Worm (Caenorhabditis elegans) whole organism, L3 larva: ENCODE data around the gene pph-2.

ENCODE experiments used
- ama-1 ChIP-seq: fragments of 150-350 bp; optimal IDR thresholded peaks from 2 replicates; lab custom pipeline; 2018
- fos-1 ChIP-seq: fragments of 150-350 bp; optimal IDR thresholded peaks from 2 replicates; lab custom pipeline; 2014; ENCODE audit warnings: missing biosample characterization, missing genetic modification characterization
- nfya-1 ChIP-seq: sonication (generic microtip); optimal IDR thresholded peaks from 2 replicates; lab custom pipeline; 2017; ENCODE audit warnings: missing genetic modification characterization, mild to moderate bottlenecking, missing compliant biosample characterization, antibody characterized with exemption, moderate library complexity; ENCODE audit not compliant: insufficient read depth
- nhr-11 ChIP-seq: fragments of 150-350 bp; optimal IDR thresholded peaks from 2 replicates; lab custom pipeline; 2014; ENCODE audit warnings: missing biosample characterization, missing genetic modification characterization
- ztf-4 ChIP-seq: fragments of 150-350 bp; optimal IDR thresholded peaks from 2 replicates; lab custom pipeline; 2014; ENCODE audit warnings: missing biosample characterization, missing genetic modification characterization

DNA sequence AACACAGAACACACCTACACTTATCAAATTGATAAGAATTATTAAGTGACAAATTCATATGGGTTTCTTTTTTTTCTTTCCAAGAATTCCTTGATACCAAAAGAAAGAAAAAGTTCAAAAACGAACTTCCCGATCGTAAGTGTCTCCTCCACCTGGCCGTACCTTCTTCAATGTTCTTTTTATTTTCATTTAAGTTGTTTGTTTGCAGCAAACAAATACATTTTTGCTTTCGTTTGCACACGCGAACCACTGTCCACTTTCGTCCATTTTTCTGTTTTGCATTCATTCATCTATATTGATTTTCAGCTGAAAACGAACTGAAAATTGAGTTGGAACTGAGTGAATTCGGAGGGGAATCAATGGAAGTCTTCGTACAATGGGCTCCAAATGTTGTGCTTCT lies 34.1 kb upstream of the pph-2 start, which contains the start of gene VZK822L.2:
- TF ChIP-seq ztf-4: no peak
- TF ChIP-seq fos-1 (tag; lab: Kevin White, UChicago): no peak
- TF ChIP-seq nfya-1: no peak
- TF ChIP-seq ama-1 (lab: Kevin White, UChicago): no peak
- TF ChIP-seq nhr-11 (tag; lab: Kevin White, UChicago): no peak
